Worm (Caenorhabditis elegans) whole organism, L3 larva: Measurements from ENCODE around the gene mfsd-11.

Experiments
- ZK546.5 ChIP-seq: sonication (generic microtip); optimal IDR thresholded peaks from 2 replicates; lab custom pipeline; 2017; ENCODE audit warnings: missing biosample characterization, missing genetic modification characterization
- aly-2 ChIP-seq: fragments of 150-350 bp; optimal IDR thresholded peaks from 2 replicates; lab custom pipeline; 2014; ENCODE audit warnings: missing biosample characterization, missing genetic modification characterization
- ama-1 ChIP-seq: fragments of 150-350 bp; optimal IDR thresholded peaks from 2 replicates; lab custom pipeline; 2018
- ceh-28 ChIP-seq: fragments of 150-350 bp; optimal IDR thresholded peaks from 2 replicates; lab custom pipeline; 2014; ENCODE audit warnings: missing biosample characterization, missing genetic modification reagents, missing genetic modification characterization
- ceh-9 ChIP-seq: sonication (generic microtip); optimal IDR thresholded peaks from 2 replicates; lab custom pipeline; 2018; ENCODE audit warnings: missing biosample characterization, missing genetic modification characterization
- daf-12 ChIP-seq: fragments of 150-350 bp; optimal IDR thresholded peaks from 2 replicates; lab custom pipeline; 2014; ENCODE audit warnings: missing biosample characterization, missing genetic modification reagents, missing genetic modification characterization
- egl-27 ChIP-seq: sonication (generic microtip); optimal IDR thresholded peaks from 4 replicates; lab custom pipeline; 2017; ENCODE audit warnings: missing biosample characterization, missing genetic modification reagents, missing genetic modification characterization
- egl-5 ChIP-seq: fragments of 150-350 bp; optimal IDR thresholded peaks from 2 replicates; lab custom pipeline; 2017; ENCODE audit warnings: missing biosample characterization, missing genetic modification reagents, missing genetic modification characterization, inconsistent platforms
- elt-1 ChIP-seq: fragments of 150-350 bp; optimal IDR thresholded peaks from 2 replicates; lab custom pipeline; 2014; ENCODE audit warnings: missing biosample characterization, missing genetic modification characterization
- elt-3 ChIP-seq, 3 experiments: fragments of 150-350 bp in 1 of 3; sonication (generic microtip) in 2 of 3; optimal IDR thresholded peaks; 2 replicates in 2 of 3; 4 replicates in 1 of 3; lab custom pipeline; 2014 to 2017; ENCODE audit warnings: missing biosample characterization in 3 of 3, missing genetic modification characterization in 3 of 3
- eor-1 ChIP-seq, 2 experiments: fragments of 150-350 bp; optimal IDR thresholded peaks; 2 replicates each; lab custom pipeline; 2014 to 2018; ENCODE audit warnings: missing biosample characterization in 2 of 2, missing genetic modification characterization in 2 of 2
- fkh-10 ChIP-seq: sonication (generic microtip); optimal IDR thresholded peaks from 2 replicates; lab custom pipeline; 2017; ENCODE audit warnings: missing biosample characterization, missing genetic modification reagents, missing genetic modification characterization
- fkh-2 ChIP-seq: fragments of 150-350 bp; optimal IDR thresholded peaks from 2 replicates; lab custom pipeline; 2014; ENCODE audit warnings: missing biosample characterization, missing genetic modification reagents, missing genetic modification characterization
- hmg-11 ChIP-seq: sonication (generic microtip); optimal IDR thresholded peaks from 2 replicates; lab custom pipeline; 2016; ENCODE audit warnings: missing genetic modification characterization, missing compliant biosample characterization
- lin-15B ChIP-seq: fragments of 150-350 bp; optimal IDR thresholded peaks from 2 replicates; lab custom pipeline; 2014; ENCODE audit warnings: missing biosample characterization, missing genetic modification characterization
- lin-39 ChIP-seq: fragments of 150-350 bp; optimal IDR thresholded peaks from 2 replicates; lab custom pipeline; 2018; ENCODE audit warnings: missing biosample characterization, missing genetic modification reagents, missing genetic modification characterization
- lsy-12 ChIP-seq: sonication (generic microtip); optimal IDR thresholded peaks from 2 replicates; lab custom pipeline; 2016; ENCODE audit warnings: mild to moderate bottlenecking, missing genetic modification characterization, missing compliant biosample characterization
- mdl-1 ChIP-seq: fragments of 150-350 bp; optimal IDR thresholded peaks from 2 replicates; lab custom pipeline; 2014; ENCODE audit warnings: missing biosample characterization, missing genetic modification characterization
- mml-1 ChIP-seq: fragments of 150-350 bp; sonication (generic microtip); optimal IDR thresholded peaks from 3 replicates; lab custom pipeline; 2014; ENCODE audit warnings: missing biosample characterization, missing genetic modification characterization
- nhr-12 ChIP-seq: fragments of 150-350 bp; optimal IDR thresholded peaks from 2 replicates; lab custom pipeline; 2014; ENCODE audit warnings: missing biosample characterization, missing genetic modification characterization
- nhr-23 ChIP-seq: fragments of 150-350 bp; optimal IDR thresholded peaks from 2 replicates; lab custom pipeline; 2014; ENCODE audit warnings: missing biosample characterization, missing genetic modification reagents, missing genetic modification characterization
- nhr-25 ChIP-seq: sonication (generic microtip); optimal IDR thresholded peaks from 2 replicates; lab custom pipeline; 2017; ENCODE audit warnings: missing biosample characterization, missing genetic modification characterization
- nhr-43 ChIP-seq: sonication (generic microtip); optimal IDR thresholded peaks from 2 replicates; lab custom pipeline; 2016; ENCODE audit warnings: mild to moderate bottlenecking, missing genetic modification characterization, missing compliant biosample characterization; ENCODE audit not compliant: poor library complexity, severe bottlenecking
- nhr-76 ChIP-seq: fragments of 150-350 bp; sonication (generic microtip); optimal IDR thresholded peaks from 5 replicates; lab custom pipeline; 2014; ENCODE audit warnings: missing biosample characterization, missing genetic modification characterization
- nhr-77 ChIP-seq: fragments of 150-350 bp; optimal IDR thresholded peaks from 2 replicates; lab custom pipeline; 2014; ENCODE audit warnings: missing biosample characterization, missing genetic modification characterization
- pha-4 ChIP-seq: fragments of 150-350 bp; optimal IDR thresholded peaks from 2 replicates; lab custom pipeline; 2014; ENCODE audit warnings: missing biosample characterization, missing genetic modification reagents, missing genetic modification characterization
- sea-2 ChIP-seq: fragments of 150-350 bp; sonication (generic microtip); optimal IDR thresholded peaks from 4 replicates; lab custom pipeline; 2014; ENCODE audit warnings: missing biosample characterization, missing genetic modification reagents, missing genetic modification characterization
- snpc-4 ChIP-seq: fragments of 150-350 bp; optimal IDR thresholded peaks from 2 replicates; lab custom pipeline; 2014; ENCODE audit warnings: missing biosample characterization, missing genetic modification characterization
- unc-39 ChIP-seq: sonication (generic microtip); optimal IDR thresholded peaks from 4 replicates; lab custom pipeline; 2017; ENCODE audit warnings: missing biosample characterization, missing genetic modification characterization
- unc-62 ChIP-seq: fragments of 150-350 bp; sonication (generic microtip); optimal IDR thresholded peaks from 4 replicates; lab custom pipeline; 2014; ENCODE audit warnings: missing biosample characterization, missing genetic modification reagents, missing genetic modification characterization
- zag-1 ChIP-seq: fragments of 150-350 bp; optimal IDR thresholded peaks from 2 replicates; lab custom pipeline; 2014; ENCODE audit warnings: missing biosample characterization, missing genetic modification characterization

The mfsd-11 gene

ce11 chrX:12169390-12169789 is 15.5 kb upstream of the mfsd-11 start:
- TF ChIP-seq nhr-23 (tag; lab: Kevin White, UChicago) (no peak), ama-1 (lab: Kevin White, UChicago) (peak; percentile 67)

- TF ChIP-seq zag-1 (tag; lab: Kevin White, UChicago), result no peak
- TF ChIP-seq nhr-25, result peak; percentile 19
- TF ChIP-seq aly-2 (tag; lab: Kevin White, UChicago), result no peak
- no peak for TF ChIP-seq lin-39 (tag; lab: Kevin White, UChicago)
- no peak for TF ChIP-seq snpc-4 (tag; lab: Kevin White, UChicago)
- no peak for TF ChIP-seq ceh-28 (tag; lab: Kevin White, UChicago)
- no peak for TF ChIP-seq nhr-77 (tag; lab: Kevin White, UChicago)
- TF ChIP-seq pha-4 (tag; lab: Kevin White, UChicago), result peak; percentile 10
Measured at ce11 chrX:12168765-12169164, 14.9 kb upstream of the mfsd-11 start.

DNA sequence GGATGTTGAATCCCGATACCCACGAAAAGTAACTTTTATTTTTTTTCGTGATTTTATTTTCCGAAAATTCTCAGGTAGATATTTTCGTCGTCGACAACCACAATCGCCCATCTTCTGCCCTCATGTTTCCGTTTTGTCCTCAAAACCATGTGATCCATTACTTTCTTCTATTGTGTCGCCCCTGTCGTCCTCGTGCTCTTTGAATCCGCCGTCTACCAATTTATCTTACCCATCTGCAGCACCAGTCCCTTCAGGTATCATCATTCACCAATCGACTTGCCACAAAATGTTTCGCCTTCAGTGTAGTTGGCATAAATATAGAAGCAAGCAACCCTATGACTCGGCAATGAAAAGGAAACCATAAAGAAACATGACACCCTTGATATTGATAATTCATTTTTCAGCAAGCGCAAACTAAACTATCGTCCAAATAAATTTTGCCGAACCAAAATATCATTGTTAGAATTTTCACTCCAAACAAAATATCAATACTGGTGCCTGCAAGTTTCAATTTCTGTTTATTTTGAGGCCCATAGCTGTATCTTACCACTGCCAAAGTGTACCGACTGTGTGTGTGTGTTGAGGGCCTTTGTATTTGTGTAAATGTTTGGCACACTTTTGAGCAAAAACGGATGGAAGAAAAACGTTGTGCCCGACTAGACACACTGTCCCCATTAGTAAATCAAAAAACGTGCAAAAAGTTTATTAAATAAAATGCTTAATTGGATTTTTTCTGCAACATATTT is 13.9 kb upstream of the mfsd-11 start:
- TF ChIP-seq lin-15B (tag; lab: Kevin White, UChicago) (no peak), ceh-28 (tag; lab: Kevin White, UChicago) (no peak), fkh-2 (no peak), hmg-11 (tag; lab: Kevin White, UChicago) (no peak), daf-12 (tag; lab: Kevin White, UChicago) (no peak), snpc-4 (tag; lab: Kevin White, UChicago) (no peak), aly-2 (tag; lab: Kevin White, UChicago) (no peak), ceh-9 (tag; lab: Kevin White, UChicago) (no peak), lin-39 (tag; lab: Kevin White, UChicago) (peak; percentile 59), fkh-10 (no peak), egl-5 (tag; lab: Kevin White, UChicago) (no peak), nhr-12 (tag; lab: Kevin White, UChicago) (no peak), unc-39 (no peak), elt-3 (tag; optimal IDR thresholded peaks at IDR 0.05; lab: Kevin White, UChicago) (no peak), mml-1 (no peak), pha-4 (tag; lab: Kevin White, UChicago) (peak; percentile 80)

DNA sequence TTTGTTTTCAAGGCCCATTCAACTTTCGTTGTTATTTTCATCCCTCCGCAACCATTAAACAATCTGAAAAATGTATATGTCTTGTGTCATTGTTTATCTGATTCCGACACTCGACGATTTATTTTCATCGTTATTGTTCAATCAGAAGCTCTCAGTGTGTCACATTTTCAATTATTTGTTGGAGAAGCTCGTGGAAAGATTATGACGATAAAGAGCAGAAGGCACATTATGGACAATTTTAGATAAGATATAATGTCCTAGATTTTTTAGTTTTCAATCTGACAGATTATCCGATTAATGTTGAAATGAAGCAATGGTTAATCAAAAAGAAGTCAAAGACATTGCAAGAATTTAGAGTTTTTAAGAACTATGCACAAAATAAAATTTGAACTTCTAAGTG is 11.0 kb upstream of the mfsd-11 start:
- no peak for TF ChIP-seq nhr-76 (tag; lab: Kevin White, UChicago)
- TF ChIP-seq ceh-28 (tag; lab: Kevin White, UChicago), result no peak
- TF ChIP-seq hmg-11 (tag; lab: Kevin White, UChicago), result no peak
- no peak for TF ChIP-seq egl-27
- peak; percentile 80 for TF ChIP-seq elt-1 (tag; lab: Kevin White, UChicago)
- peak; percentile 21 for TF ChIP-seq egl-5 (tag; lab: Kevin White, UChicago)
- TF ChIP-seq pha-4 (tag; lab: Kevin White, UChicago), result no peak
- no peak for TF ChIP-seq nhr-77 (tag; lab: Kevin White, UChicago)
- no peak for TF ChIP-seq nhr-43 (tag; lab: Kevin White, UChicago)
- TF ChIP-seq elt-3 (tag; optimal IDR thresholded peaks at IDR 0.05; lab: Kevin White, UChicago), result no peak

DNA sequence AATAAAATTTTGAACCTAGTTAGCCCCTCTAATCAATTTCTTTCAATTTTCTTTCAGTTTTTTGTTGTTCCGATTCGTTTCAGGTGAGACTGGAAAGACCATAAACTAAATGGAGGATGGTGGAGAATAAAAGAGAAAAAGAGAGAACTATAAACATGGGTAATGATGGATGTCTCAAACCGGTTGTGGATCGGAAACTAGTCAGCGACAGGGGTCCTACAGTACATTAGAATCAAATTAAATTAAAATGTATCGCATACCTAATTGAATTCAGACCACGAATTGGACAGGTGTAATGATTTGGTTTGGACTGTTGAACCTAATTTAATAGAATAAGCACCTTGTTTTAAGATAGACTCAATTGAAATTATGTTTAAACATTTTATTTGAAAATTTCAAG is 10.1 kb upstream of the mfsd-11 start:
- TF ChIP-seq ama-1 (lab: Kevin White, UChicago) (no peak), lsy-12 (no peak), eor-1 (tag; optimal IDR thresholded peaks at IDR 0.05; lab: Kevin White, UChicago) (no peak), sea-2 (no peak), ZK546.5 (tag; lab: Kevin White, UChicago) (no peak), unc-62 (no peak), nhr-43 (tag; lab: Kevin White, UChicago) (no peak), zag-1 (tag; lab: Kevin White, UChicago) (no peak), ceh-9 (tag; lab: Kevin White, UChicago) (no peak), aly-2 (tag; lab: Kevin White, UChicago) (no peak), mdl-1 (no peak)
- TF ChIP-seq, all 47 proteins: peak for 0
